Worm (Caenorhabditis elegans) whole organism, mixed stage, embryonic: Measurements from ENCODE around the gene prdx-6.
A peak's percentile ranks its signal among the peaks of the same experiment; 100 is the strongest.

ENCODE experiments used
- M03D4.4 ChIP-seq: sonication (generic microtip); optimal IDR thresholded peaks from 2 replicates; lab custom pipeline; 2017; ENCODE audit warnings: mild to moderate bottlenecking, missing genetic modification characterization, missing compliant biosample characterization
- bed-3 ChIP-seq: fragments of 200-800 bp; sonication (Bioruptor generic); optimal IDR thresholded peaks from 3 replicates; lab custom pipeline; 2018; ENCODE audit warnings: mild to moderate bottlenecking, missing genetic modification characterization, moderate library complexity, missing compliant biosample characterization
- blmp-1 ChIP-seq: fragments of 150-350 bp; optimal IDR thresholded peaks from 2 replicates; lab custom pipeline; 2014; ENCODE audit warnings: missing biosample characterization, missing genetic modification characterization
- ceh-39 ChIP-seq: fragments of 150-350 bp; optimal IDR thresholded peaks from 2 replicates; lab custom pipeline; 2014; ENCODE audit warnings: missing biosample characterization, missing genetic modification characterization
- ceh-43 ChIP-seq: fragments of 200-800 bp; sonication (Bioruptor generic); optimal IDR thresholded peaks from 2 replicates; lab custom pipeline; 2018; ENCODE audit warnings: mild to moderate bottlenecking, missing genetic modification characterization, moderate library complexity, missing compliant biosample characterization
- ceh-83 ChIP-seq: fragments of 200-800 bp; sonication (Bioruptor generic); optimal IDR thresholded peaks from 2 replicates; lab custom pipeline; 2018; ENCODE audit warnings: mild to moderate bottlenecking, missing genetic modification characterization, missing compliant biosample characterization
- ces-1 ChIP-seq: fragments of 150-350 bp; optimal IDR thresholded peaks from 2 replicates; lab custom pipeline; 2014; ENCODE audit warnings: missing biosample characterization, missing genetic modification reagents, missing genetic modification characterization
- cnd-1 ChIP-seq: fragments of 200-800 bp; sonication (Bioruptor generic); optimal IDR thresholded peaks from 2 replicates; lab custom pipeline; 2018; ENCODE audit warnings: mild to moderate bottlenecking, missing genetic modification characterization, missing compliant biosample characterization
- drap-1 ChIP-seq: fragments of 200-800 bp; sonication (Bioruptor generic); optimal IDR thresholded peaks from 3 replicates; lab custom pipeline; 2018; ENCODE audit warnings: mild to moderate bottlenecking, missing genetic modification characterization, missing compliant biosample characterization
- elt-1 ChIP-seq: sonication (generic microtip); optimal IDR thresholded peaks from 2 replicates; lab custom pipeline; 2017; ENCODE audit warnings: missing genetic modification characterization, mild to moderate bottlenecking, missing compliant biosample characterization, antibody characterized with exemption, moderate library complexity, borderline replicate concordance; ENCODE audit not compliant: insufficient read depth
- elt-3 ChIP-seq: fragments of 150-350 bp; optimal IDR thresholded peaks from 2 replicates; lab custom pipeline; 2014; ENCODE audit warnings: missing biosample characterization, missing genetic modification characterization
- flh-1 ChIP-seq: fragments of 200-800 bp; sonication (Bioruptor generic); optimal IDR thresholded peaks from 2 replicates; lab custom pipeline; 2018; ENCODE audit warnings: mild to moderate bottlenecking, missing genetic modification characterization, moderate library complexity, missing compliant biosample characterization
- ham-2 ChIP-seq: fragments of 200-800 bp; sonication (Bioruptor generic); optimal IDR thresholded peaks from 2 replicates; lab custom pipeline; 2018; ENCODE audit warnings: mild to moderate bottlenecking, missing genetic modification characterization, missing compliant biosample characterization
- hlh-1 ChIP-seq: fragments of 150-350 bp; optimal IDR thresholded peaks from 2 replicates; lab custom pipeline; 2014; ENCODE audit warnings: missing biosample characterization, missing genetic modification reagents, missing genetic modification characterization
- lin-13 ChIP-seq: fragments of 150-350 bp; optimal IDR thresholded peaks from 2 replicates; lab custom pipeline; 2014; ENCODE audit warnings: missing biosample characterization, missing genetic modification characterization
- lin-32 ChIP-seq: fragments of 200-800 bp; sonication (Bioruptor generic); optimal IDR thresholded peaks from 2 replicates; lab custom pipeline; 2018; ENCODE audit warnings: mild to moderate bottlenecking, missing genetic modification characterization, missing compliant biosample characterization
- lsy-2 ChIP-seq: fragments of 150-350 bp; optimal IDR thresholded peaks from 2 replicates; lab custom pipeline; 2014; ENCODE audit warnings: missing biosample characterization, missing genetic modification characterization
- mab-5 ChIP-seq: fragments of 150-350 bp; optimal IDR thresholded peaks from 2 replicates; lab custom pipeline; 2014; ENCODE audit warnings: missing biosample characterization, missing genetic modification characterization
- mep-1 ChIP-seq: fragments of 150-350 bp; optimal IDR thresholded peaks from 2 replicates; lab custom pipeline; 2017; ENCODE audit warnings: missing biosample characterization, missing genetic modification reagents, missing genetic modification characterization, inconsistent platforms
- mls-2 ChIP-seq: sonication (generic microtip); optimal IDR thresholded peaks from 2 replicates; lab custom pipeline; 2016; ENCODE audit warnings: mild to moderate bottlenecking, missing genetic modification characterization, moderate library complexity, missing compliant biosample characterization
- nhr-12 ChIP-seq: fragments of 150-350 bp; optimal IDR thresholded peaks from 2 replicates; lab custom pipeline; 2014; ENCODE audit warnings: missing biosample characterization, missing genetic modification characterization
- nhr-2 ChIP-seq: fragments of 150-350 bp; optimal IDR thresholded peaks from 2 replicates; lab custom pipeline; 2014; ENCODE audit warnings: missing biosample characterization, missing genetic modification characterization
- nhr-237 ChIP-seq: fragments of 150-350 bp; optimal IDR thresholded peaks from 2 replicates; lab custom pipeline; 2014; ENCODE audit warnings: missing biosample characterization, missing genetic modification characterization
- nhr-28 ChIP-seq: fragments of 150-350 bp; optimal IDR thresholded peaks from 2 replicates; lab custom pipeline; 2014; ENCODE audit warnings: missing biosample characterization, missing genetic modification characterization
- nhr-76 ChIP-seq: sonication (generic microtip); optimal IDR thresholded peaks from 2 replicates; lab custom pipeline; 2017; ENCODE audit warnings: missing biosample characterization, missing genetic modification characterization
- pha-4 ChIP-seq: fragments of 150-350 bp; optimal IDR thresholded peaks from 2 replicates; lab custom pipeline; 2018; ENCODE audit warnings: missing biosample characterization, missing genetic modification reagents, missing genetic modification characterization
- sem-2 ChIP-seq: fragments of 200-800 bp; sonication (Bioruptor generic); optimal IDR thresholded peaks from 2 replicates; lab custom pipeline; 2018; ENCODE audit warnings: mild to moderate bottlenecking, missing genetic modification characterization, missing compliant biosample characterization
- snpc-4 ChIP-seq: fragments of 150-350 bp; optimal IDR thresholded peaks from 2 replicates; lab custom pipeline; 2014; ENCODE audit warnings: missing biosample characterization, missing genetic modification characterization
- sptf-1 ChIP-seq: sonication (generic microtip); optimal IDR thresholded peaks from 2 replicates; lab custom pipeline; 2017; ENCODE audit warnings: mild to moderate bottlenecking, missing genetic modification characterization, moderate library complexity, missing compliant biosample characterization
- tbx-8 ChIP-seq: fragments of 200-800 bp; sonication (Bioruptor generic); optimal IDR thresholded peaks from 2 replicates; lab custom pipeline; 2018; ENCODE audit warnings: mild to moderate bottlenecking, missing genetic modification characterization, moderate library complexity, missing compliant biosample characterization
- unc-120 ChIP-seq: sonication (generic microtip); optimal IDR thresholded peaks from 2 replicates; lab custom pipeline; 2017; ENCODE audit warnings: missing genetic modification characterization, missing compliant biosample characterization; ENCODE audit not compliant: poor library complexity, severe bottlenecking
- unc-39 ChIP-seq: fragments of 150-350 bp; optimal IDR thresholded peaks from 2 replicates; lab custom pipeline; 2014; ENCODE audit warnings: missing biosample characterization, missing genetic modification characterization
- unc-62 ChIP-seq: fragments of 150-350 bp; optimal IDR thresholded peaks from 2 replicates; lab custom pipeline; 2014; ENCODE audit warnings: missing biosample characterization, missing genetic modification reagents, missing genetic modification characterization
- zip-8 ChIP-seq: fragments of 150-350 bp; optimal IDR thresholded peaks from 2 replicates; lab custom pipeline; 2014; ENCODE audit warnings: missing biosample characterization, missing genetic modification characterization
- ztf-11 ChIP-seq: fragments of 150-350 bp; optimal IDR thresholded peaks from 2 replicates; lab custom pipeline; 2014; ENCODE audit warnings: missing biosample characterization, missing genetic modification characterization

prdx-6 gene

ce11 chrIV:184184-184583 lies 34.2 kb upstream of the prdx-6 start, which contains the start of gene pnc-1:
Gene pnc-1, plus strand, starts transcription at chrIV:184484.
- no peak for TF ChIP-seq nhr-28 (tag; lab: Kevin White, UChicago)
- no peak for TF ChIP-seq mep-1 (tag; lab: Kevin White, UChicago)
- no peak for TF ChIP-seq ztf-11 (tag; lab: Kevin White, UChicago)

ce11 chrIV:186110-186509 lies 32.2 kb upstream of the prdx-6 start:
- TF ChIP-seq mab-5 (tag; lab: Kevin White, UChicago) (no peak), nhr-237 (no peak), hlh-1 (tag; lab: Kevin White, UChicago) (peak; percentile 23), ces-1 (GFP tag; lab: Kevin White, UChicago) (peak; percentile 71), unc-120 (no peak), ceh-39 (tag; lab: Kevin White, UChicago) (no peak), cnd-1 (no peak)
- TF ChIP-seq, all 35 proteins: peak for 2

ce11 chrIV:187336-187735 lies 31.0 kb upstream of the prdx-6 start:
- TF ChIP-seq blmp-1 (tag; lab: Kevin White, UChicago), result no peak
- TF ChIP-seq ceh-83 (GFP tag; lab: Kevin White, UChicago), result no peak
- TF ChIP-seq mls-2 (tag; lab: Kevin White, UChicago), result no peak

ce11 chrIV:189087-189486 lies 29.3 kb upstream of the prdx-6 start:
- no peak for TF ChIP-seq mab-5 (tag; lab: Kevin White, UChicago)

ce11 chrIV:192046-192445 lies 26.3 kb upstream of the prdx-6 start, which contains the start of gene Y38C1AA.12:
Gene Y38C1AA.12, plus strand, starts transcription at chrIV:192256.
- TF ChIP-seq cnd-1 (peak; percentile 40), nhr-2 (tag; lab: Kevin White, UChicago) (no peak), sem-2 (GFP tag; lab: Kevin White, UChicago) (no peak), sptf-1 (tag; lab: Kevin White, UChicago) (peak; percentile 68), zip-8 (tag; lab: Kevin White, UChicago) (no peak), lsy-2 (tag; lab: Kevin White, UChicago) (peak; percentile 59), ham-2 (GFP tag; lab: Kevin White, UChicago) (no peak), ceh-43 (no peak), ceh-39 (tag; lab: Kevin White, UChicago) (no peak), unc-39 (tag; lab: Kevin White, UChicago) (no peak), unc-62 (GFP tag; lab: Kevin White, UChicago) (no peak), nhr-76 (tag; lab: Kevin White, UChicago) (no peak), drap-1 (GFP tag; lab: Kevin White, UChicago) (peak; percentile 24), mep-1 (tag; lab: Kevin White, UChicago) (peak; percentile 17), ztf-11 (tag; lab: Kevin White, UChicago) (no peak), nhr-237 (peak; percentile 35), lin-32 (GFP tag; lab: Kevin White, UChicago) (peak; percentile 6), bed-3 (GFP tag; lab: Kevin White, UChicago) (no peak), hlh-1 (tag; lab: Kevin White, UChicago) (no peak), M03D4.4 (peak; percentile 36), tbx-8 (GFP tag; lab: Kevin White, UChicago) (no peak), blmp-1 (tag; lab: Kevin White, UChicago) (no peak), mls-2 (tag; lab: Kevin White, UChicago) (peak; percentile 69), snpc-4 (tag; lab: Kevin White, UChicago) (no peak), ceh-83 (GFP tag; lab: Kevin White, UChicago) (peak; percentile 11), mab-5 (tag; lab: Kevin White, UChicago) (no peak), ces-1 (GFP tag; lab: Kevin White, UChicago) (peak; percentile 19), pha-4 (peak; percentile 61), unc-120 (no peak), nhr-12 (tag; lab: Kevin White, UChicago) (no peak), lin-13 (tag; lab: Kevin White, UChicago) (peak; percentile 47), elt-3 (tag; lab: Kevin White, UChicago) (no peak), nhr-28 (tag; lab: Kevin White, UChicago) (no peak), elt-1 (no peak), flh-1 (no peak)
